Worm (Caenorhabditis elegans) whole organism, L2 larva: Measurements from ENCODE around the gene F19F10.11.

Experiments used
- alr-1 ChIP-seq: fragments of 150-350 bp; optimal IDR thresholded peaks from 2 replicates; lab custom pipeline; 2014; ENCODE audit warnings: missing biosample characterization, missing genetic modification characterization
- ama-1 ChIP-seq: fragments of 150-350 bp; optimal IDR thresholded peaks from 2 replicates; lab custom pipeline; 2018; ENCODE audit warnings: inconsistent platforms
- dmd-4 ChIP-seq: sonication (generic microtip); optimal IDR thresholded peaks from 2 replicates; lab custom pipeline; 2017; ENCODE audit warnings: missing biosample characterization, missing genetic modification characterization
- fos-1 ChIP-seq: fragments of 150-350 bp; optimal IDR thresholded peaks from 2 replicates; lab custom pipeline; 2014; ENCODE audit warnings: missing biosample characterization, missing genetic modification characterization
- gmeb-1 ChIP-seq: fragments of 150-350 bp; optimal IDR thresholded peaks from 2 replicates; lab custom pipeline; 2014; ENCODE audit warnings: missing biosample characterization, missing genetic modification characterization
- lin-39 ChIP-seq: fragments of 150-350 bp; optimal IDR thresholded peaks from 2 replicates; lab custom pipeline; 2014; ENCODE audit warnings: missing biosample characterization, missing genetic modification reagents, missing genetic modification characterization
- mdl-1 ChIP-seq, 2 experiments: fragments of 150-350 bp in 1 of 2; sonication (generic microtip) in 1 of 2; optimal IDR thresholded peaks; 2 replicates each; lab custom pipeline; 2017; ENCODE audit warnings: missing biosample characterization in 2 of 2, missing genetic modification characterization in 2 of 2
- nhr-10 ChIP-seq: sonication (generic microtip); optimal IDR thresholded peaks from 2 replicates; lab custom pipeline; 2017; ENCODE audit warnings: missing biosample characterization, missing genetic modification characterization
- nhr-11 ChIP-seq: fragments of 150-350 bp; optimal IDR thresholded peaks from 2 replicates; lab custom pipeline; 2014; ENCODE audit warnings: missing biosample characterization, missing genetic modification characterization
- nhr-25 ChIP-seq: fragments of 150-350 bp; sonication (generic microtip); optimal IDR thresholded peaks from 3 replicates; lab custom pipeline; 2014; ENCODE audit warnings: missing biosample characterization, missing genetic modification characterization
- nhr-6 ChIP-seq: fragments of 150-350 bp; optimal IDR thresholded peaks from 2 replicates; lab custom pipeline; 2014; ENCODE audit warnings: missing biosample characterization, missing genetic modification characterization
- nhr-77 ChIP-seq: fragments of 150-350 bp; optimal IDR thresholded peaks from 2 replicates; lab custom pipeline; 2014; ENCODE audit warnings: missing biosample characterization, missing genetic modification characterization
- skn-1 ChIP-seq: sonication (generic microtip); optimal IDR thresholded peaks from 2 replicates; lab custom pipeline; 2017; ENCODE audit warnings: missing biosample characterization, missing genetic modification characterization
- unc-55 ChIP-seq: fragments of 150-350 bp; sonication (generic microtip); optimal IDR thresholded peaks from 3 replicates; lab custom pipeline; 2014; ENCODE audit warnings: missing biosample characterization, missing genetic modification reagents, missing genetic modification characterization

DNA sequence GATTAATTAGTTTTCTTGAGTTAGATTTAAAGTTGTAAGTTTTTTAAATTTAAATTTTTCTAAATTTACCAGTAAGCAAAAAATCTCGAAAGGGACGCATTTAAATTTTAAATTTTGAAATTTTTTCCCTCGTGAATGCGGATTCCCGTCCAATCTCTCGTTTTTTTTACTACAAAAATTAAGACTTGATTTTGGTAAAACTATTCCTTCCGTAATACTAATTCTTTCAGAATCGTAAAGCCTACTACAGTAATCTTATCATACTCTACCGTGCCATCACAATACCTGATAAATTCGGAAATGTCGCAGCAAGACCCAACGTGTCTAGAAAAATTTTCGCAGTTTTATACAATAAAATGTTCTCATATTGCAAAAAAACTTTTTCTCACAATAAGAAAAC lies 42.3 kb downstream of the F19F10.11 start, which contains the start of the genes C54F6.19 and nhx-3:
- TF ChIP-seq fos-1: no peak
- no peak for TF ChIP-seq alr-1 (tag; lab: Kevin White, UChicago)
- no peak for TF ChIP-seq unc-55 (GFP tag; lab: Kevin White, UChicago)
- TF ChIP-seq lin-39 (tag; lab: Kevin White, UChicago): no peak
- TF ChIP-seq dmd-4: no peak
- no peak for TF ChIP-seq gmeb-1 (tag; lab: Kevin White, UChicago)
- TF ChIP-seq skn-1 (tag; lab: Kevin White, UChicago): no peak
- no peak for TF ChIP-seq mdl-1 (tag; optimal IDR thresholded peaks at IDR 0.05; lab: Kevin White, UChicago)
- no peak for TF ChIP-seq ama-1 (lab: Kevin White, UChicago)
- no peak for TF ChIP-seq nhr-6 (tag; lab: Kevin White, UChicago)
- TF ChIP-seq nhr-11 (tag; lab: Kevin White, UChicago): no peak
- no peak for TF ChIP-seq nhr-77 (tag; lab: Kevin White, UChicago)
- no peak for TF ChIP-seq nhr-25
- no peak for TF ChIP-seq nhr-10 (tag; lab: Kevin White, UChicago)
